Comparison of ENCODE assay signal across 3 fruit fly cellular contexts in the genomic region with DNA sequence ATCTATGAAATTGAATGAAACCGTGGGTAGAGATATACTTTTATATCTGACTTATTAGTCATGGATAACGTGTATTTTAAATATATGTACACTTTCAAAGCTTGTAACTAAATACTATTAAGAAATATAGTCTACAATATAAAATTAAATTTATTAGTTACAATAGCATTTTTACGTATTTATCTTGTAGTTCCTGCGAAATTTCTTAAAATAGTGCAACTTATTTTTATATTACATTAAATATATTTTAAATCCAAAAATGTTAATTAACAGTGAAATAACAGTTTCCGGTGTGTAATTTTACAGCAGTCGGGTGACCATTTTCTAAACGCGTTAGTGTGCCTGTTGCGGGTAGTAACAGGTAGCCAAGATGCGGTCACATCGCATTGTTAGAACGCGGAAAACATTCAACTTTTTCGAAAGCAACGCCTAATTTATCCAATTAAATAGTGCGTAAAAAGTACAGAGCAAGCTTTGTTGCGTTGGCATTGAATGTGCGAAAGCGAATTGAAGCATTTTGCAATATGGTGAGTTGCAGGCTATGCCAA.
A peak's percentile ranks its signal among the peaks of the same experiment; 100 is the strongest.
TF ChIP-seq lines count a peak whose summit lies in the region.

CG10859 (minus strand) TSS at position 51 of the 548 bp plus-strand sequence.
CG7110 (plus strand) TSS at position 378 of the 548 bp plus-strand sequence.

TF ChIP-seq in whole organism, adult, 20 proteins besides CTCF, POLR2A, EP300 and RAD21 (continued from another document):
- no peak for TF ChIP-seq Clk (GFP tag; optimal IDR thresholded peaks at IDR 0.05; lab: Kevin White, UChicago)
- no peak for TF ChIP-seq cic (GFP tag; optimal IDR thresholded peaks at IDR 0.05; lab: Kevin White, UChicago)
- TF ChIP-seq toe (GFP tag; optimal IDR thresholded peaks at IDR 0.05; lab: Kevin White, UChicago): no peak

TF ChIP-seq in whole organism, embryonic, 481 proteins besides CTCF, POLR2A, EP300 and RAD21 (continued from another document and continues in another):
- TF ChIP-seq CG13894 (tag; optimal IDR thresholded peaks at IDR 0.05; lab: Kevin White, UChicago): peak; percentile 7
- TF ChIP-seq HLH3B (GFP tag; IDR thresholded peaks at IDR 0.05; lab: Robert Waterston, UW): 0 out of 2 replicates have a peak, but pooled peaks have one; percentile 19
- peak; percentile 72 for TF ChIP-seq CG6765 (GFP tag; optimal IDR thresholded peaks at IDR 0.05; lab: Kevin White, UChicago)
- peak; percentile 55; the same call in 1 of the 2 replicates for TF ChIP-seq CG31441 (GFP tag; IDR thresholded peaks at IDR 0.05; lab: Robert Waterston, UW)
- TF ChIP-seq nom (GFP tag; optimal IDR thresholded peaks at IDR 0.05; lab: Kevin White, UChicago): peak; percentile 30
- TF ChIP-seq CrebB (tag; optimal IDR thresholded peaks at IDR 0.05; lab: Kevin White, UChicago): peak; percentile 36
- peak; percentile 59 for TF ChIP-seq Max (GFP tag; optimal IDR thresholded peaks at IDR 0.05; lab: Kevin White, UChicago)
- peak; percentile 34 for TF ChIP-seq Bteb2 (GFP tag; optimal IDR thresholded peaks at IDR 0.05; lab: Kevin White, UChicago)
- TF ChIP-seq dmrt99B (tag; optimal IDR thresholded peaks at IDR 0.05; lab: Kevin White, UChicago): peak; percentile 38
- TF ChIP-seq CG17385 (GFP tag; optimal IDR thresholded peaks at IDR 0.05; lab: Kevin White, UChicago): peak; percentile 42
- TF ChIP-seq CG9797 (GFP tag; optimal IDR thresholded peaks at IDR 0.05; lab: Kevin White, UChicago): peak; percentile 77
- TF ChIP-seq lab (GFP tag; optimal IDR thresholded peaks at IDR 0.05; lab: Kevin White, UChicago): peak; percentile 81
- TF ChIP-seq ranshi (GFP tag; IDR thresholded peaks at IDR 0.05; lab: Robert Waterston, UW): no peak; the same call in 1 of the 2 replicates
- TF ChIP-seq aop (GFP tag; IDR thresholded peaks at IDR 0.05; lab: Robert Waterston, UW): 0 out of 2 replicates have a peak, but pooled peaks have one; percentile 9
- TF ChIP-seq CG1529 (GFP tag; optimal IDR thresholded peaks at IDR 0.05; lab: Kevin White, UChicago): peak; percentile 3
- peak; percentile 40 for TF ChIP-seq CG7839 (tag; optimal IDR thresholded peaks at IDR 0.05; lab: Kevin White, UChicago)
- TF ChIP-seq CG2875 (GFP tag; optimal IDR thresholded peaks at IDR 0.05; lab: Kevin White, UChicago): peak; percentile 26
- peak; percentile 56 for TF ChIP-seq CG33213 (GFP tag; optimal IDR thresholded peaks at IDR 0.05; lab: Kevin White, UChicago)
- no peak for TF ChIP-seq ham (GFP tag; IDR thresholded peaks at IDR 0.05; lab: Robert Waterston, UW)
- TF ChIP-seq nmo (GFP tag; optimal IDR thresholded peaks at IDR 0.05; lab: Kevin White, UChicago): peak; percentile 51
- peak; percentile 77 for TF ChIP-seq Fer1 (GFP tag; optimal IDR thresholded peaks at IDR 0.05; lab: Kevin White, UChicago)
- TF ChIP-seq NC2β (GFP tag; optimal IDR thresholded peaks at IDR 0.05; lab: Kevin White, UChicago): peak; percentile 45
- TF ChIP-seq kah (GFP tag; optimal IDR thresholded peaks at IDR 0.05; lab: Kevin White, UChicago): peak; percentile 89
- TF ChIP-seq Bgb (GFP tag; IDR thresholded peaks at IDR 0.05; lab: Robert Waterston, UW; ENCODE audit: partially characterized antibody): peak; percentile 29; the same call in 1 of the 2 replicates
- TF ChIP-seq chm (GFP tag; IDR thresholded peaks at IDR 0.05; lab: Robert Waterston, UW): peak; percentile 65; the same call in 1 of the 2 replicates
- TF ChIP-seq grau (tag; optimal IDR thresholded peaks at IDR 0.05; lab: Kevin White, UChicago): peak; percentile 51
- peak; percentile 18 for TF ChIP-seq CG10654 (GFP tag; optimal IDR thresholded peaks at IDR 0.05; lab: Kevin White, UChicago)
- TF ChIP-seq Hr51 (GFP tag; optimal IDR thresholded peaks at IDR 0.05; lab: Kevin White, UChicago): peak in 1 of 2 experiments; percentile 46
- peak; percentile 88 for TF ChIP-seq scrt (GFP tag; optimal IDR thresholded peaks at IDR 0.05; lab: Kevin White, UChicago)
- TF ChIP-seq peb (GFP tag; IDR thresholded peaks at IDR 0.05; lab: Robert Waterston, UW): no peak
- peak; percentile 51 for TF ChIP-seq nerfin-1 (tag; optimal IDR thresholded peaks at IDR 0.05; lab: Kevin White, UChicago)
- TF ChIP-seq Hsf (GFP tag; optimal IDR thresholded peaks at IDR 0.05; lab: Kevin White, UChicago): peak; percentile 31
- TF ChIP-seq CG6683 (GFP tag; optimal IDR thresholded peaks at IDR 0.05; lab: Kevin White, UChicago): peak; percentile 53
- peak; percentile 28 for TF ChIP-seq CG13424 (tag; optimal IDR thresholded peaks at IDR 0.05; lab: Kevin White, UChicago)
- TF ChIP-seq Lpt (GFP tag; optimal IDR thresholded peaks at IDR 0.05; lab: Kevin White, UChicago): no peak
- TF ChIP-seq pros (GFP tag; optimal IDR thresholded peaks at IDR 0.05; lab: Kevin White, UChicago): no peak
- peak; percentile 41 for TF ChIP-seq CG12104 (GFP tag; optimal IDR thresholded peaks at IDR 0.05; lab: Kevin White, UChicago)
- peak; percentile 24 for TF ChIP-seq salm (tag; optimal IDR thresholded peaks at IDR 0.05; lab: Kevin White, UChicago)
- TF ChIP-seq CG31224 (GFP tag; IDR thresholded peaks at IDR 0.05; lab: Robert Waterston, UW): no peak
- no peak for TF ChIP-seq CG11085 (GFP tag; IDR thresholded peaks at IDR 0.05; lab: Robert Waterston, UW)
- TF ChIP-seq Fer3 (tag; optimal IDR thresholded peaks at IDR 0.05; lab: Kevin White, UChicago): peak; percentile 63
- TF ChIP-seq hkb (optimal IDR thresholded peaks at IDR 0.05; lab: Kevin White, UChicago): no peak
- peak; percentile 53 for TF ChIP-seq hkb (GFP tag; IDR thresholded peaks at IDR 0.05; lab: Robert Waterston, UW)
- TF ChIP-seq YL-1 (GFP tag; optimal IDR thresholded peaks at IDR 0.05; lab: Kevin White, UChicago): peak; percentile 78
- no peak for TF ChIP-seq otp (GFP tag; IDR thresholded peaks at IDR 0.05; lab: Robert Waterston, UW)
- peak; percentile 35 for TF ChIP-seq CG8388 (GFP tag; optimal IDR thresholded peaks at IDR 0.05; lab: Kevin White, UChicago)
- peak; percentile 39 for TF ChIP-seq MTF-1 (GFP tag; optimal IDR thresholded peaks at IDR 0.05; lab: Kevin White, UChicago; ENCODE audit: borderline replicate concordance)
- peak; percentile 54; the same call in 1 of the 2 replicates for TF ChIP-seq CG3847 (GFP tag; IDR thresholded peaks at IDR 0.05; lab: Robert Waterston, UW)
- peak; percentile 79 for TF ChIP-seq caup (GFP tag; optimal IDR thresholded peaks at IDR 0.05; lab: Kevin White, UChicago; ENCODE audit: severe bottlenecking)
- TF ChIP-seq sd (tag; optimal IDR thresholded peaks at IDR 0.05; lab: Kevin White, UChicago): no peak
- peak in 1 of 2 experiments; percentile 50 for TF ChIP-seq insv (GFP tag; optimal IDR thresholded peaks at IDR 0.05; lab: Kevin White, UChicago)
- peak; percentile 33; the same call in 1 of the 2 replicates for TF ChIP-seq sens-2 (GFP tag; IDR thresholded peaks at IDR 0.05; lab: Robert Waterston, UW)
- TF ChIP-seq CG3281 (GFP tag; optimal IDR thresholded peaks at IDR 0.05; lab: Kevin White, UChicago): peak; percentile 69
- TF ChIP-seq Eip74EF (GFP tag; optimal IDR thresholded peaks at IDR 0.05; lab: Kevin White, UChicago): peak in 1 of 2 experiments; percentile 55
- TF ChIP-seq gcm (GFP tag; optimal IDR thresholded peaks at IDR 0.05; lab: Kevin White, UChicago): peak; percentile 9
- TF ChIP-seq Myb (GFP tag; optimal IDR thresholded peaks at IDR 0.05; lab: Kevin White, UChicago): peak; percentile 29
- TF ChIP-seq gem (tag; optimal IDR thresholded peaks at IDR 0.05; lab: Kevin White, UChicago): peak; percentile 25
- peak; percentile 81 for TF ChIP-seq Dp (GFP tag; optimal IDR thresholded peaks at IDR 0.05; lab: Kevin White, UChicago)

TF ChIP-seq in whole organism, prepupa, 60 proteins besides CTCF, POLR2A, EP300 and RAD21 (continued from another document):
- TF ChIP-seq salr (GFP tag; optimal IDR thresholded peaks at IDR 0.05; lab: Kevin White, UChicago) (no peak), OdsH (GFP tag; optimal IDR thresholded peaks at IDR 0.05; lab: Kevin White, UChicago) (peak; percentile 19), CG8119 (GFP tag; IDR thresholded peaks at IDR 0.05; lab: Robert Waterston, UW) (no peak), Hr4 (GFP tag; optimal IDR thresholded peaks at IDR 0.05; lab: Kevin White, UChicago) (no peak), vri (GFP tag; optimal IDR thresholded peaks at IDR 0.05; lab: Kevin White, UChicago) (no peak), esn (GFP tag; optimal IDR thresholded peaks at IDR 0.05; lab: Kevin White, UChicago) (peak; percentile 27), Met (GFP tag; optimal IDR thresholded peaks at IDR 0.05; lab: Kevin White, UChicago) (peak; percentile 33), CG10631 (GFP tag; optimal IDR thresholded peaks at IDR 0.05; lab: Kevin White, UChicago) (no peak), CG8632 (GFP tag; optimal IDR thresholded peaks at IDR 0.05; lab: Kevin White, UChicago) (peak; percentile 3), fd59A (GFP tag; optimal IDR thresholded peaks at IDR 0.05; lab: Kevin White, UChicago) (no peak), CG6854 (GFP tag; optimal IDR thresholded peaks at IDR 0.05; lab: Kevin White, UChicago) (no peak), pdm3 (GFP tag; optimal IDR thresholded peaks at IDR 0.05; lab: Kevin White, UChicago) (no peak)
